Worm (Caenorhabditis elegans) whole organism, young adult: Measurements from ENCODE around the gene EEED8.15.
A peak's percentile ranks its signal among the peaks of the same experiment; 100 is the strongest.

Source experiments
- ama-1 ChIP-seq, 3 experiments: fragments of 150-350 bp in 1 of 3; sonication (generic microtip) in 2 of 3; optimal IDR thresholded peaks; 2 replicates each; lab custom pipeline; 2014 to 2018; ENCODE audit warnings: missing biosample characterization in 2 of 3, missing genetic modification characterization in 2 of 3, missing genetic modification reagents in 2 of 3
- attf-5 ChIP-seq: fragments of 200-800 bp; sonication (Bioruptor generic); optimal IDR thresholded peaks from 2 replicates; lab custom pipeline; 2018; ENCODE audit warnings: mild to moderate bottlenecking, missing genetic modification characterization, missing compliant biosample characterization
- cebp-2 ChIP-seq: fragments of 200-800 bp; sonication (Bioruptor generic); IDR thresholded peaks from 2 replicates; pipeline ENCODE4 v1.3.6; 2022; ENCODE audit warnings: missing genetic modification characterization, missing compliant biosample characterization
- tbx-9 ChIP-seq: sonication (generic microtip); optimal IDR thresholded peaks from 2 replicates; lab custom pipeline; 2016; ENCODE audit warnings: borderline replicate concordance, missing genetic modification characterization, inconsistent platforms, missing compliant biosample characterization
- ztf-22 ChIP-seq: fragments of 200-800 bp; sonication (Bioruptor generic); optimal IDR thresholded peaks from 2 replicates; lab custom pipeline; 2018; ENCODE audit warnings: mild to moderate bottlenecking, missing genetic modification characterization, moderate library complexity, missing compliant biosample characterization

DNA sequence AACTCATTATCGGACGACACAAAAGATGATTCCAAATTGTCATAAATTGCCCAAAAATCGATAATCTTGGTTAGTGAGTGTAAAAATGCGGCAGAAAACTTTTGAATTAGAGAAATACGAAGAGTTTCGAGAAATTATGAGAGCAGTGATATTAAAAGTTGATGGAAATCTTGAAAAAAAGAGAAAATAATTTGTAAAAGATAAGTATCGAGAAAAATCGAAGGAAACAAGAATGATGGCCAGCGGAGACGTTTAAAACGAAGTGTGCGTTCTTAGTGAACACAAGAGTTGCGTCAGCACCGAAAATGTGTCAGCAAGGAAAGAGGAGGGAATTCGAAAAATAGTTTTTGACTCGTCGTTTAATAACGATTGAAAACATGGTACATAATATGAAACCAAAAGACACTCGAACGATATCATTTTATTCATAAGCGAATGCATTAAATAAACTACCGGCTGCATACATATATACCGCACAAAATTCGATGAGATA is 29.2 kb upstream of the EEED8.15 start, which contains the start of gene ndx-6:
- TF ChIP-seq attf-5 (GFP tag; lab: Kevin White, UChicago) (peak; percentile 77), cebp-2 (no peak), tbx-9 (no peak), ztf-22 (GFP tag; lab: Kevin White, UChicago) (no peak), ama-1 (optimal IDR thresholded peaks at IDR 0.05; lab: Kevin White, UChicago) (no peak), ama-1 (GFP tag; optimal IDR thresholded peaks at IDR 0.05; lab: Kevin White, UChicago) (no peak)
